Worm (Caenorhabditis elegans) whole organism, midembryonic: ENCODE results near the gene F45E4.5.
A peak's percentile ranks its signal among the peaks of the same experiment; 100 is the strongest.

ENCODE experiments used
- T22C8.4 ChIP-seq: fragments of 200-800 bp; sonication (Bioruptor generic); IDR thresholded peaks from 2 replicates; pipeline ENCODE4 v1.3.6; 2022; ENCODE audit warnings: missing genetic modification characterization, missing compliant biosample characterization
- cog-1 ChIP-seq: sonication (generic microtip); optimal IDR thresholded peaks from 2 replicates; lab custom pipeline; 2016; ENCODE audit warnings: missing genetic modification characterization, missing compliant biosample characterization
- flt-1 ChIP-seq: fragments of 200-800 bp; sonication (Bioruptor generic); IDR thresholded peaks from 2 replicates; pipeline ENCODE4 v1.3.6; 2022; ENCODE audit warnings: missing genetic modification characterization, missing compliant biosample characterization
- klf-2 ChIP-seq: fragments of 200-800 bp; sonication (Bioruptor generic); conservative IDR thresholded peaks from 2 replicates; pipeline ENCODE4 v1.3.6; 2022; ENCODE audit warnings: missing genetic modification reagents, missing genetic modification characterization, missing compliant biosample characterization
- med-1 ChIP-seq: sonication (generic microtip); optimal IDR thresholded peaks from 2 replicates; lab custom pipeline; 2017; ENCODE audit warnings: missing genetic modification characterization, mild to moderate bottlenecking, missing compliant biosample characterization, antibody characterized with exemption, missing genetic modification reagents; ENCODE audit not compliant: insufficient read depth
- ref-1 ChIP-seq: fragments of 200-800 bp; sonication (Bioruptor generic); conservative IDR thresholded peaks from 2 replicates; pipeline ENCODE4 v1.3.6; 2022; ENCODE audit warnings: missing genetic modification reagents, missing genetic modification characterization, missing compliant biosample characterization
- tab-1 ChIP-seq: fragments of 200-800 bp; sonication (Bioruptor generic); IDR thresholded peaks from 2 replicates; pipeline ENCODE4 v1.3.6; 2022; ENCODE audit warnings: missing genetic modification characterization, missing compliant biosample characterization
- ztf-23 ChIP-seq: fragments of 200-800 bp; sonication (Bioruptor generic); IDR thresholded peaks from 2 replicates; pipeline ENCODE4 v1.3.6; 2022; ENCODE audit warnings: missing genetic modification reagents, missing genetic modification characterization, missing compliant biosample characterization
- ztf-29 ChIP-seq: fragments of 200-800 bp; sonication (Bioruptor generic); IDR thresholded peaks from 2 replicates; pipeline ENCODE4 v1.3.6; 2022; ENCODE audit warnings: missing genetic modification reagents, missing genetic modification characterization, missing compliant biosample characterization

F45E4.5 gene

DNA sequence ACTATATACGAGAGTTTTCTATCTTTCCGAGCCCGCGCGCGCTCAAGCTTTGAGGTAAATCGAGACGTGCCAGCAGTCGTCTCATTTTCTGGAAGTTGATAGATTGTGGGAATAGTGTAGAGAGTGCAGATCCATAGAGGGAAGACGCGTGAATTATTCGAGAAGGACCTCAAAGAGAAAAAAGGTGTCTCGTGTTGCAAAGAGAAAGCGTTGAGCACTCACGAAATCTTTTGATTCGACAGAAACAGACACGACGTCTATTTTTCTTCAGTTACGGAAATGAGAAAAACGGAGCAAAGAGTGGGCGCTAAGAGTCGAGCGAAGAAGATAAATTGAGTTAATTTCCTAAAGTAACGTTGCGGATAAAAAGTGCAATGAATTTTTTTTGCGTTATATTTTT lies 5.0 kb downstream of the F45E4.5 start:
- TF ChIP-seq klf-2 (GFP tag; lab: Robert Waterston, UW) (no peak), tab-1 (no peak), T22C8.4 (no peak), ref-1 (no peak), med-1 (GFP tag; lab: Kevin White, UChicago) (no peak), ztf-29 (GFP tag; lab: Robert Waterston, UW) (no peak), ztf-23 (no peak), cog-1 (tag; lab: Kevin White, UChicago) (no peak), flt-1 (GFP tag; lab: Robert Waterston, UW) (no peak)

DNA sequence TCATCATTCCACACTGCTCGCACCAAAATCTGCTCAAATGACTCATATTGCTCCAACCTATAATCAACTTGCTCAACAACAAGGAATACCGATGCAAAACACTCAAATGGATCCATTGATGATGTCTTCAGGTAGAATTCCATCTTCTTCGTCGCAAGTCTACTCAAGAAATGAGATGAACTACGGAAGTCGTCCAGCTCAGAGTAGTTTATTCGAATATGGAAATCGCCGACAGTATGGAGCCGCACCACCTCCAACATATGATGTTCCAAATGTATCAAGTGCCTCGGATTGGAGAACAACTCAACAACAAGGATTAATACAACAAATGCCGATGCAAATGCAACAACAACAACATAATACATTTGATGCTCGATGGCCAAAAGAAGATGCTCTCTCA lies 5.8 kb downstream of the F45E4.5 start:
- no peak for TF ChIP-seq med-1 (GFP tag; lab: Kevin White, UChicago)
- TF ChIP-seq tab-1: no peak
- no peak for TF ChIP-seq T22C8.4
- TF ChIP-seq cog-1 (tag; lab: Kevin White, UChicago): no peak
- no peak for TF ChIP-seq ref-1
- TF ChIP-seq ztf-23: no peak
- TF ChIP-seq flt-1 (GFP tag; lab: Robert Waterston, UW): no peak
- no peak for TF ChIP-seq klf-2 (GFP tag; lab: Robert Waterston, UW)
- TF ChIP-seq ztf-29 (GFP tag; lab: Robert Waterston, UW): no peak

DNA sequence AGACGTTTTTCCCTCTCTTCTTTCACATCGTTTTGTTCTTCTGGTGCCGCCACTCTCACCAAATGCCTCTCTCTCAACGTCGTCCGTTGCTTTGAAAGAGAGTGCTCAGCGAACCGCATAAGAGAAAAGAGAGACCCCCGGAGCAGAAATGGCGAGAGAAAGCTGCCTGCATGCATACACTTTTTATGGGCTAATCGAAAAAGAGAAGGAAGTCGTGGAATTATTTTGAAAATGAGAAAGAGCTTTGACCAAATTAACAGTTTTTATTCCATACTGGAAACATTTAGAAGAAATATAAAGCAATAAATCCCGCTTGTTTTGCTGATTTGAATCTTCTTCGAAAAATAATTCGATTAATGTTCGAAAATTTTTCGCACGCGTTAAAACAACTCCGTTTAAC lies 8.4 kb downstream of the F45E4.5 start:
- TF ChIP-seq ztf-23 (no peak), flt-1 (GFP tag; lab: Robert Waterston, UW) (no peak), ztf-29 (GFP tag; lab: Robert Waterston, UW) (no peak), cog-1 (tag; lab: Kevin White, UChicago) (no peak), T22C8.4 (no peak), ref-1 (no peak), med-1 (GFP tag; lab: Kevin White, UChicago) (no peak), klf-2 (GFP tag; lab: Robert Waterston, UW) (no peak), tab-1 (no peak)

DNA sequence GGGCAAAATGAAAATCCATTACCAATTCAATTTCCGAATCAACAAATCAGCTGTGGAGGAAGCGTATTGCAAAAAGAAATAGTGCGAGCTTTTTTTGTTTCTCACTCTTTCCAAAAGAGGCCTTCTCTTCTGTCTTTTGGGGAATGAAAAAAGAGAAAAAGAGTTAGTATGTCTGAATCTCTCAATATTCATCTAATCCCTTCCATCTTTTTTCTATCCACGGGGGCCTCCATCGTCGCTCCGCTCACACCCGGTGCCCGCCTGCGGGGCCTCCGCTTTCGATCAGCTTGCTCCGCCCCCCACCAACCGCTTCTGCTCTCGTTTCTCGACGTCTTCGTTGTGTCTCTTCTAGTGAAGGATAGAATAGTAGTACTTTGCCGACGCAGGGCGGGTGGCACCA lies 9.6 kb downstream of the F45E4.5 start:
- no peak for TF ChIP-seq med-1 (GFP tag; lab: Kevin White, UChicago)

DNA sequence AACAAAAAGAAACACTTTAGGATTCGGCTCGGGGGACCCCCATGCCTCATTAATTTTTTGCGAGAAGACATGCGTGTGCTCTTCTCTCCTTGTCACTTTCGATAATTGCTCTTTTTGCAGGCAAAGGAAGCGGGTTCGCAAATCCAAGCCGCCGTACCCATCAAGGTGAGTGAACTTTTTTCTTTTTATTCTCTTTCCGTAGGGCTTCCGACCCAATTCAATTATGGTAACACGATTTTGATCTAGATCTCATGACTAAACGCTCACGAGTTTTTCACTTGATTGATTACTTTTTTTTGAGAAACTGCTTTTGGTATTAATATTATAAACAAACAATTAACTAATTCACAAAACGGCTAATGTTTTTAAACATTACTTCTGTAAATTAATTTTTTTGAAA lies 16.3 kb downstream of the F45E4.5 start:
- TF ChIP-seq ztf-29 (GFP tag; lab: Robert Waterston, UW) (no peak), klf-2 (GFP tag; lab: Robert Waterston, UW) (no peak), med-1 (GFP tag; lab: Kevin White, UChicago) (no peak), T22C8.4 (no peak), flt-1 (GFP tag; lab: Robert Waterston, UW) (no peak), tab-1 (no peak), cog-1 (tag; lab: Kevin White, UChicago) (no peak), ref-1 (no peak), ztf-23 (no peak)

DNA sequence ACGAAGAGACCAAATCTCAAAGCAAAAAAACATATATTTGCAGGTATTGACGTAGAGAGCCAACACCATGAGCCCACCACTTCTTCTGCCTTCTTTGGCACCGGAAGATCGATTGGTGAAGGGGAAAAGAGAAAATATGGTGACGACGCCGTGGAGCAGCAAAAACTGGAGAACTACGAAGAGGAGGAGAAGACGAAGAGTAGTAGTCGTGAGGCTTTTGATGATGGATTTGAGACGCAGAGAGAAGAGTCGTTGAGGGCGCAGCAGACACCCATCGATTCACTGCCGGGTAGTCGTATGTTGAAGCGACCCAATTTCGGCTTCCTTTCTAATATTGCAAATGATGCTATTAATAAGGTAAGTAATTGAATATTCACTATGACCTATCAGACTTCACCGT lies 17.4 kb downstream of the F45E4.5 start:
- TF ChIP-seq ztf-23 (0 out of 2 replicates have a peak, but pooled peaks have one; percentile 23), tab-1 (no peak), flt-1 (GFP tag; lab: Robert Waterston, UW) (no peak)

DNA sequence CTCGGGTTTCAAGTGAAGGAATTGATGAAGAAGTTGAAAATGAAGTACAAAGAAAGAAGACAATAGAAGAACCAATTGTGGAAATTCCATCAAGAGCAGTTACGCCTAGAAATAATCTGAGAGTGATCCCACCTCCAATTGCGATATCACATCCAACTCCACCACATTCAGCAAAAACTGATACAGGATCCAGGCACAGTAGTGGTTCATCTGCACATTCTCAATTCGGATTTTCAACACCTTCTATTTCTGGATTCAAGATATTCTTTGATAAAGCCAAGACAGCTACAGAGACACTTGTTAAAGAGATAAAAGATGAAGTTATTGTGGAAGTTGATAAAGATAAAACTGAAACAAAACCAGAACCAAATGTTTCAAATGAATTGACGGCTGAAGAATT lies 20.7 kb downstream of the F45E4.5 start:
- TF ChIP-seq med-1 (GFP tag; lab: Kevin White, UChicago) (no peak), T22C8.4 (no peak), ztf-29 (GFP tag; lab: Robert Waterston, UW) (no peak), flt-1 (GFP tag; lab: Robert Waterston, UW) (no peak), tab-1 (no peak), ztf-23 (no peak), cog-1 (tag; lab: Kevin White, UChicago) (no peak), klf-2 (GFP tag; lab: Robert Waterston, UW) (no peak), ref-1 (no peak)

DNA sequence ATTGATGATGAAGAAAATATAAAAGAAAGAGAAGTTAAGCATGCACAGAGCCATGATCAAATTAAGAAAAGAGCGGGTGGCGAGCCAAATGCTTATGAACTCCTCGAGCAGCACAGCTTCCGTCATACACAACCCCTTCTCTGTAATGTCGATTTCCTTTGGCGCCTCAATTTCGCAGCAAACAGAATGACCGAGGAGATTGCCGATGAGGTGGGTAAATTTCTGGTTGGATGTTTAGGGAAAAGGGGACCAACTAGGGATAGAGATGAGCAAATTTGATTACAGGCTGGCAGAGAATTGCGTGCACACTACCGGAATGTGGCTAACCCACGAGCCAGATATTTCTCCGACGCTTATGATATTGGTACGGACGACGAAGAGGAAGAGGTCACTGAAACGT lies 23.4 kb downstream of the F45E4.5 start:
- TF ChIP-seq klf-2 (GFP tag; lab: Robert Waterston, UW) (no peak), ztf-23 (no peak), ztf-29 (GFP tag; lab: Robert Waterston, UW) (no peak), flt-1 (GFP tag; lab: Robert Waterston, UW) (no peak), cog-1 (tag; lab: Kevin White, UChicago) (no peak)

DNA sequence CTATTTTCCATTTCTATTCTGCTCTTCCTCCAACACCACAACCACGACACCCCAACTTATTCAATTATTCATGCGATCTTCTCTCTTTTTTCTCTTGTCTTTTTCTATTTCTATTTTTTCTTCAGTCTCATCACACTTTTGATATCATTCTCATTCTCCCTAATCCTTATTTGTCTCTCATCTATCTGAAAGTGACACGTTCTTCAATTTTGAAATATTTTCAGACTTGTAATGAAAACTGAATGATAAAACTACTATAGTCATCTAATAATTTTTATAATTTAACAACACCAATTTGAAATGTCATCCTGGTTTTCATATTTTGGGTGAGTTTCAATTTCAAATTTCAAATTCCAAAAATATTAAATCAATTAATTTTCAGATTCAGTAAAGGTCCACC lies 40.2 kb downstream of the F45E4.5 start, which contains the start of gene cla-1:
Gene cla-1 (plus strand): TSS at position 301 of the 400 bp plus-strand sequence.
- TF ChIP-seq ztf-23 (no peak), flt-1 (GFP tag; lab: Robert Waterston, UW) (no peak), T22C8.4 (no peak), ztf-29 (GFP tag; lab: Robert Waterston, UW) (no peak), cog-1 (tag; lab: Kevin White, UChicago) (no peak), klf-2 (GFP tag; lab: Robert Waterston, UW) (no peak)

DNA sequence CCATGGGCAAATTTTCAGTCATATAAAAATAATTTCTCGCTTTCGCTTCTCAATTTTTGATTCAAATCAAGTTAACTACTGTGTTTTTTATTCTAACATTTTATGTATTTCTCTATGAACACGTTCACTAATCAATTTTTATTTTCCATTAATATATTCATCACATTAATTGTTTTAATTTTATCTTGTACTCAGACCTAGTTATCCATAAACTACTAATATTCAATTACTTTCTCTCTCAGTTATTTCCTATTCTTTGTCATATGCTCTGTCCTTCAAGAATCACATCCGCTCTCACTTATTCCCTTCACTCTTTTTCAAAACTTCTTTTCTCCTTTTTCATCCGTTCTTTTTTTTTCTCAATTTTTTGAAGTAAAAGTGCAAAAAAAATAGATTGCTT lies 41.9 kb downstream of the F45E4.5 start:
- TF ChIP-seq cog-1 (tag; lab: Kevin White, UChicago) (no peak), tab-1 (no peak), ztf-29 (GFP tag; lab: Robert Waterston, UW) (no peak), klf-2 (GFP tag; lab: Robert Waterston, UW) (no peak), ztf-23 (no peak), ref-1 (no peak), med-1 (GFP tag; lab: Kevin White, UChicago) (no peak), T22C8.4 (no peak), flt-1 (GFP tag; lab: Robert Waterston, UW) (no peak)

DNA sequence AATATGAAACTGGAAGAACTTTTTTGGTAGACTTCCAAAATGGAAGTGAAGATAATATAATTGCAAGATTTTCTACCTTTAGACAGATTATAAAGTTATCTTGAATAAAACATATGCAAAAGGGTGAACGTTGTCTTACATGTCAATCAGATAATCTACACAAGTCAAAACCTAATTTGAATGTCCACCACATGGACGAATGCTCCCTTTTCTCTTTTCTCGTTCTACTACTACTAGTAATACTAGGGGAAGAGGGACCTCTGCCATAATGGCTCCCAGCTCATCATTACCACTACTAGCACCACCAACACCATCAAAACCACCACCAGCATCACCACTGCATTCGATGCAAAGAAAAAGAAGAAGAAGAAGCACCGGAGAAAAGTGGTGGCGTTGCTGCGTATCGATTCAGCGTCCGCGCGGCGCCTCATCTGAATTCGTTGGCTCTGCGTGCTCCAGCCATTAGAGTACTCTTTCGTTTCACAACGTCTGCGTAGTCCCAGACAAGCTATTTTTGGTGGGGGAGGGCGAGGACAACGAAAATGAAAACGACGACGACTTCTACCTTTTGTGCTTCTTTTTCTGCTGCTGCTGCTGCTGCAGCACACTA lies 43.5 kb downstream of the F45E4.5 start:
- TF ChIP-seq T22C8.4: no peak
- no peak for TF ChIP-seq flt-1 (GFP tag; lab: Robert Waterston, UW)
